Fruit fly (Drosophila melanogaster) whole organism: ENCODE results near the gene CG6441.

Source experiments
- Dll ChIP-seq: fragments of >200 bp; optimal IDR thresholded peaks from 2 replicates; lab custom pipeline; 2017
- EcR ChIP-seq, 2 experiments: fragments of >200 bp; optimal IDR thresholded peaks; 2 replicates each; lab custom pipeline; 2017; ENCODE audit warnings: missing biosample characterization in 2 of 2, missing genetic modification characterization in 2 of 2, missing genetic modification reagents in 2 of 2
- pan ChIP-seq: fragments of >200 bp; optimal IDR thresholded peaks from 2 replicates; lab custom pipeline; 2017
- psq ChIP-seq: fragments of >200 bp; optimal IDR thresholded peaks from 2 replicates; lab custom pipeline; 2017
- usp ChIP-seq: fragments of >200 bp; optimal IDR thresholded peaks from 2 replicates; lab custom pipeline; 2017; ENCODE audit warnings: missing biosample characterization, missing genetic modification characterization, mixed read lengths

DNA sequence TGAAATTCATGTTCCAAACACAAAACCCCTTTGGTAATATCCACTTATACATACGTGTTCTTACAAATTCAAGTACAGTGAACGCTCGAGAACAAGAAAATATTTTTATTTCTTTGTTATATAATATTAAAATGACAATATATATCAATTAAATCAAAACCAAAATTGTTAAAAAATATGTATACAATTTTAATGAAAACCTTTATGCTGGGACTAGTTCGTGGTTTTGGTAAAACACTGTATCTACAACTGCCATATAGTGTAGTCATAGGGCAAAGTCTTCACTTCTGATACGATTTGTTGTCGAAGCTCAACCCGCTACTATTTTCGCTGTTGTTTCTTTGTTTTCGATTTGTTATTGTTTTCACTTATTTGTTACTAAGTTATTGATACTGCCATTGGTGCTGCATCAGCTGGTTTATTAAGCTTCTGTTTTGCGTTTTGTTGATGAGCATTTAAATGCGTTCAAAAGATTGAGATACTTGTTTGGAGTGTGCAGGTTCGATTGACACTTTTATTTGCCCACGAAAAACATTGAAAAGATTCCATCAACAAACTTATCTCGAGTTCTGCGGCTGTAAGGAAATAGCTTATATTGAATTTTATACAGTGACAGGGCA, 39.7 kb upstream of the CG6441 start:
- TF ChIP-seq pan (lab: Kevin White, UChicago) (no peak), psq (lab: Kevin White, UChicago) (no peak), usp (GFP tag; lab: Kevin White, UChicago) (no peak), EcR (GFP tag; optimal IDR thresholded peaks at IDR 0.05; lab: Kevin White, UChicago) (no peak), Dll (lab: Kevin White, UChicago) (no peak)
